Worm (Caenorhabditis elegans) whole organism, midembryonic: ENCODE results near the gene srbc-19.

Source experiments
- T22C8.4 ChIP-seq: fragments of 200-800 bp; sonication (Bioruptor generic); IDR thresholded peaks from 2 replicates; pipeline ENCODE4 v1.3.6; 2022; ENCODE audit warnings: missing genetic modification characterization, missing compliant biosample characterization
- flt-1 ChIP-seq: fragments of 200-800 bp; sonication (Bioruptor generic); IDR thresholded peaks from 2 replicates; pipeline ENCODE4 v1.3.6; 2022; ENCODE audit warnings: missing genetic modification characterization, missing compliant biosample characterization
- tab-1 ChIP-seq: fragments of 200-800 bp; sonication (Bioruptor generic); IDR thresholded peaks from 2 replicates; pipeline ENCODE4 v1.3.6; 2022; ENCODE audit warnings: missing genetic modification characterization, missing compliant biosample characterization

ce11 chrV:2177307-2177764 lies 10.8 kb upstream of the srbc-19 start, which contains the start of gene srbc-17:
- TF ChIP-seq T22C8.4 (no peak), tab-1 (GFP tag; lab: Robert Waterston, UW) (no peak), flt-1 (GFP tag; lab: Robert Waterston, UW) (no peak)
